Worm (Caenorhabditis elegans) whole organism, midembryonic: ENCODE measurements around the gene F19H8.2.

ENCODE experiments used
- T22C8.4 ChIP-seq: fragments of 200-800 bp; sonication (Bioruptor generic); IDR thresholded peaks from 2 replicates; pipeline ENCODE4 v1.3.6; 2022; ENCODE audit warnings: missing genetic modification characterization, missing compliant biosample characterization
- cog-1 ChIP-seq: sonication (generic microtip); optimal IDR thresholded peaks from 2 replicates; lab custom pipeline; 2016; ENCODE audit warnings: missing genetic modification characterization, missing compliant biosample characterization
- flt-1 ChIP-seq: fragments of 200-800 bp; sonication (Bioruptor generic); IDR thresholded peaks from 2 replicates; pipeline ENCODE4 v1.3.6; 2022; ENCODE audit warnings: missing genetic modification characterization, missing compliant biosample characterization
- klf-2 ChIP-seq: fragments of 200-800 bp; sonication (Bioruptor generic); conservative IDR thresholded peaks from 2 replicates; pipeline ENCODE4 v1.3.6; 2022; ENCODE audit warnings: missing genetic modification reagents, missing genetic modification characterization, missing compliant biosample characterization
- ref-1 ChIP-seq: fragments of 200-800 bp; sonication (Bioruptor generic); conservative IDR thresholded peaks from 2 replicates; pipeline ENCODE4 v1.3.6; 2022; ENCODE audit warnings: missing genetic modification reagents, missing genetic modification characterization, missing compliant biosample characterization
- tab-1 ChIP-seq: fragments of 200-800 bp; sonication (Bioruptor generic); IDR thresholded peaks from 2 replicates; pipeline ENCODE4 v1.3.6; 2022; ENCODE audit warnings: missing genetic modification characterization, missing compliant biosample characterization
- ztf-23 ChIP-seq: fragments of 200-800 bp; sonication (Bioruptor generic); IDR thresholded peaks from 2 replicates; pipeline ENCODE4 v1.3.6; 2022; ENCODE audit warnings: missing genetic modification reagents, missing genetic modification characterization, missing compliant biosample characterization
- ztf-29 ChIP-seq: fragments of 200-800 bp; sonication (Bioruptor generic); IDR thresholded peaks from 2 replicates; pipeline ENCODE4 v1.3.6; 2022; ENCODE audit warnings: missing genetic modification reagents, missing genetic modification characterization, missing compliant biosample characterization

F19H8.2 gene

ce11 chrII:14555019-14555418 is 50.6 kb downstream of the F19H8.2 start:
- TF ChIP-seq klf-2 (GFP tag; lab: Robert Waterston, UW), result no peak
- TF ChIP-seq T22C8.4 (GFP tag; lab: Robert Waterston, UW), result no peak
- TF ChIP-seq ztf-29 (GFP tag; lab: Robert Waterston, UW), result no peak
- no peak for TF ChIP-seq tab-1 (GFP tag; lab: Robert Waterston, UW)
- TF ChIP-seq ref-1 (GFP tag; lab: Robert Waterston, UW), result no peak
- TF ChIP-seq ztf-23, result no peak
- no peak for TF ChIP-seq cog-1 (tag; lab: Kevin White, UChicago)
- no peak for TF ChIP-seq flt-1 (GFP tag; lab: Robert Waterston, UW)
